Fruit fly (Drosophila melanogaster): ENCODE data around the gene Rsph9.

The Rsph9 gene

DNA sequence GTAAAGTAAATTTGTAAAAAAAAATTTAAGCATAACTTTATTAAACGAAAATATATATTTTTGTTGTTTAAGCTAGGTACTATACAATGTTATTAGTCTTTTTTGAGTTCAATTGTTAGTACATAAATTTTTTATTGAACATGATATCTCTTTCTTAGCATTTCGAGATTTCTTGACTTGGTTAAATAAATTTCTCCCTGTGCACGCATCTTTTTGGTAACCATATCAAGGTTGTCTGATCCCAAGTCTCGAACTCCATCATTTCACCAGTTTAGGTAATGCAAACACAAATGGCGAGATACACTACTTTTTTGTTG is 18.9 kb upstream of the Rsph9 start (continued):
- TF ChIP-seq jim (GFP tag; optimal IDR thresholded peaks at IDR 0.05) (no peak), GATAd (GFP tag; optimal IDR thresholded peaks at IDR 0.05) (no peak), psq (GFP tag; optimal IDR thresholded peaks at IDR 0.05) (peak; percentile 24), woc (GFP tag; optimal IDR thresholded peaks at IDR 0.05) (peak; percentile 58), ey (GFP tag; optimal IDR thresholded peaks at IDR 0.05) (peak; percentile 49), tai (GFP tag; optimal IDR thresholded peaks at IDR 0.05) (peak; percentile 46), sage (GFP tag; optimal IDR thresholded peaks at IDR 0.05) (no peak), Rel (GFP tag; optimal IDR thresholded peaks at IDR 0.05) (no peak), Rel (tag; optimal IDR thresholded peaks at IDR 0.05) (no peak), brk (GFP tag; optimal IDR thresholded peaks at IDR 0.05) (peak; percentile 39), sv (GFP tag; optimal IDR thresholded peaks at IDR 0.05) (no peak), foxo (GFP tag; optimal IDR thresholded peaks at IDR 0.05) (peak in 1 of 2 experiments; percentile 73), fru (GFP tag; optimal IDR thresholded peaks at IDR 0.05) (peak; percentile 77)

dm6 chr2L:17430602-17431358 is 18.3 kb upstream of the Rsph9 start:
- TF ChIP-seq dl (GFP tag; optimal IDR thresholded peaks at IDR 0.05; ENCODE audit: insufficient read depth in 1 of 2, partially characterized antibody in 2 of 2) (peak; percentile 50 to 71), HLH106 (tag; optimal IDR thresholded peaks at IDR 0.05) (no peak), dmrt93B (GFP tag; optimal IDR thresholded peaks at IDR 0.05) (no peak), Mio (GFP tag; optimal IDR thresholded peaks at IDR 0.05) (no peak), sage (GFP tag; optimal IDR thresholded peaks at IDR 0.05) (no peak), foxo (GFP tag; optimal IDR thresholded peaks at IDR 0.05) (no peak), Rel (GFP tag; optimal IDR thresholded peaks at IDR 0.05) (no peak), Rel (tag; optimal IDR thresholded peaks at IDR 0.05) (peak; percentile 93), ey (GFP tag; optimal IDR thresholded peaks at IDR 0.05) (no peak), Sp1 (GFP tag; optimal IDR thresholded peaks at IDR 0.05) (no peak), GATAd (GFP tag; optimal IDR thresholded peaks at IDR 0.05) (no peak), Dif (GFP tag; optimal IDR thresholded peaks at IDR 0.05; ENCODE audit: partially characterized antibody) (peak; percentile 69), woc (GFP tag; optimal IDR thresholded peaks at IDR 0.05) (no peak), Jra (GFP tag; optimal IDR thresholded peaks at IDR 0.05) (peak; percentile 1), psq (GFP tag; optimal IDR thresholded peaks at IDR 0.05) (no peak), lola (GFP tag; optimal IDR thresholded peaks at IDR 0.05) (no peak), Vsx2 (GFP tag; optimal IDR thresholded peaks at IDR 0.05; ENCODE audit: partially characterized antibody) (no peak), N (GFP tag; optimal IDR thresholded peaks at IDR 0.05) (no peak), OdsH (GFP tag; optimal IDR thresholded peaks at IDR 0.05) (no peak), CG32264 (GFP tag; optimal IDR thresholded peaks at IDR 0.05) (no peak), Hr78 (GFP tag; optimal IDR thresholded peaks at IDR 0.05) (no peak), dsf (GFP tag; optimal IDR thresholded peaks at IDR 0.05; ENCODE audit: borderline replicate concordance) (no peak)

DNA sequence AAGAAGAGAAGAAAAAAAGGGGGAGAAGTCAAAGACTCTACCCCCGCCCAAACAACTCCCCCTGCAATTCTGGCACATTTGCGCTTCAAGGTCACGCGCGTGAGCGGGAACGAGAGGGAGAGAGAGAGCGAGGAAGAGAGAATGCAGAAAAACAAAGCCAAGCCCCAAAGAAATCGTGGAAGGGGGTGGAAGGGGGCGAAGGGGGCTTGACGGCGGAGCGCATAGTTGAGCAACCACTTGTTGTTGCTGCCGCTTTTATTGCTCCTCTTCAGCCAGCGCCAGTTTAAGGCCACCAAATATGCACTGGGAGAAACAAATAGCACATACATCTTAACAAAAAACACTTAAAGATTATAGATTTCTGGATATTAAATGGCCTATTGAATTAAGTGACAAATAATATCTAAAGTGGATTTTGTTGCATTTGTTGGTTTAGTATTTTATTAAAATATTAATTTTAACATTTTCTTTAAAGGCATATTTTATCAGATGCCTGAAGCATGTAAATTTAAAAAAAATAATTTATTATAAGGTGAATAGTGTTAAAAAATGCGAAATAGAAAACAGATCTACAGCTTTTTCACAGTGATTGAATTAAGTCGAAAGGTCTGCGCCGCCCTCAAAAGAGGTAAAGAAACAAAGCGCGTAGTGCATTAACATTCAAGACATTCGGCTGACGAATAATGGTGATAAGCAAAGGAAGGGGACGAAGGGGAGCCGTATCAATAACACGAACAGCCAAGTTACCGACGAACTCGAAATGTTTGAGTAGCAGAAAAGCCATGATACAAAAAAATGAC is 17.6 kb upstream of the Rsph9 start:
- TF ChIP-seq CG9705 (GFP tag; optimal IDR thresholded peaks at IDR 0.05) (peak; percentile 75), HLH106 (tag; optimal IDR thresholded peaks at IDR 0.05) (peak; percentile 97), CG32264 (GFP tag; optimal IDR thresholded peaks at IDR 0.05) (no peak), lola (GFP tag; optimal IDR thresholded peaks at IDR 0.05) (no peak), Myc (optimal IDR thresholded peaks at IDR 0.05) (no peak), CrebA (GFP tag; optimal IDR thresholded peaks at IDR 0.05; ENCODE audit: borderline replicate concordance) (no peak), Rel (GFP tag; optimal IDR thresholded peaks at IDR 0.05) (no peak), Rel (tag; optimal IDR thresholded peaks at IDR 0.05) (peak; percentile 65), dsf (GFP tag; optimal IDR thresholded peaks at IDR 0.05; ENCODE audit: borderline replicate concordance) (peak; percentile 65), Vsx2 (GFP tag; optimal IDR thresholded peaks at IDR 0.05; ENCODE audit: partially characterized antibody) (peak; percentile 12), Jra (GFP tag; optimal IDR thresholded peaks at IDR 0.05) (peak; percentile 84), ey (GFP tag; optimal IDR thresholded peaks at IDR 0.05) (peak; percentile 81), usp (GFP tag; optimal IDR thresholded peaks at IDR 0.05) (no peak), dl (GFP tag; optimal IDR thresholded peaks at IDR 0.05; ENCODE audit: insufficient read depth in 1 of 2, partially characterized antibody in 2 of 2) (peak; percentile 80 to 93), sage (GFP tag; optimal IDR thresholded peaks at IDR 0.05) (peak; percentile 12), Hr78 (GFP tag; optimal IDR thresholded peaks at IDR 0.05) (no peak), rgr (GFP tag; optimal IDR thresholded peaks at IDR 0.05) (peak; percentile 91), br (GFP tag; optimal IDR thresholded peaks at IDR 0.05) (peak; percentile 85), sv (GFP tag; optimal IDR thresholded peaks at IDR 0.05) (peak; percentile 10), jim (GFP tag; optimal IDR thresholded peaks at IDR 0.05) (no peak), fru (GFP tag; optimal IDR thresholded peaks at IDR 0.05) (peak; percentile 92), Sp1 (GFP tag; optimal IDR thresholded peaks at IDR 0.05) (peak; percentile 98), Hr83 (GFP tag; optimal IDR thresholded peaks at IDR 0.05; ENCODE audit: poor library complexity, severe bottlenecking) (peak; percentile 33), woc (GFP tag; optimal IDR thresholded peaks at IDR 0.05) (peak; percentile 48), dmrt93B (GFP tag; optimal IDR thresholded peaks at IDR 0.05) (peak; percentile 95), Hnf4 (GFP tag; optimal IDR thresholded peaks at IDR 0.05) (peak; percentile 83), psq (GFP tag; optimal IDR thresholded peaks at IDR 0.05) (peak; percentile 97), brk (GFP tag; optimal IDR thresholded peaks at IDR 0.05) (peak; percentile 93), GATAd (GFP tag; optimal IDR thresholded peaks at IDR 0.05) (no peak), foxo (GFP tag; optimal IDR thresholded peaks at IDR 0.05) (peak in 1 of 2 experiments; percentile 96), Abd-B (GFP tag; optimal IDR thresholded peaks at IDR 0.05) (no peak), Mio (GFP tag; optimal IDR thresholded peaks at IDR 0.05) (no peak), Dif (GFP tag; optimal IDR thresholded peaks at IDR 0.05; ENCODE audit: partially characterized antibody) (peak; percentile 98), h (GFP tag; optimal IDR thresholded peaks at IDR 0.05) (peak; percentile 54), tai (GFP tag; optimal IDR thresholded peaks at IDR 0.05) (peak; percentile 56), N (GFP tag; optimal IDR thresholded peaks at IDR 0.05) (no peak), pan (optimal IDR thresholded peaks at IDR 0.05) (no peak), OdsH (GFP tag; optimal IDR thresholded peaks at IDR 0.05) (peak; percentile 86)

All from whole organism, wandering third instar larva.